Worm (Caenorhabditis elegans): Measurements from ENCODE around the gene srz-60.

DNA sequence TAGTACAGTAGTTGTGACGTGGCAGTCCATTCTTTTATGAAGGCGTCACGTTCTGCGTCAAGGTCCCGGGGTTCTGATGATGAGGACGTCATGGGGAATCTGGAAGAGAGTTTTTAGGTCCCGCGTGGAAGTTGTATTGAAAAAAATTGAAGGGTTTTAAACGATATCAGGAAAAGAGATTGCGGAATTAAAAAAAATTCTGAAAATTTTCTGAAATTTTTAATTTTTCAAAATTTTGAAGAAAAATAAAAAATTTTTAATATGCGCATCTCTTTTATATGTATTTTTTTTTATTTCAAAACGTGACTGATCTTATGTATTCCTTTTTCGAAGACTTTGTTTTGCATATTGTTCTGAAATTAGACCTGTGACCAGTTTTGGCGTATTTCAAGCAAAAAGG, 6.2 kb upstream of the srz-60 start, which contains the start of gene C04C3.6:
- TF ChIP-seq zag-1 (tag; optimal IDR thresholded peaks at IDR 0.05) (no peak), D1046.2 (GFP tag; IDR thresholded peaks at IDR 0.05) (no peak), mxl-2 (GFP tag; conservative IDR thresholded peaks at IDR 0.05) (no peak), mep-1 (tag; optimal IDR thresholded peaks at IDR 0.05) (no peak), skn-1 (tag; optimal IDR thresholded peaks at IDR 0.05) (no peak), ces-1 (GFP tag; optimal IDR thresholded peaks at IDR 0.05) (no peak), pqm-1 (tag; optimal IDR thresholded peaks at IDR 0.05) (no peak), dpl-1 (GFP tag; optimal IDR thresholded peaks at IDR 0.05) (no peak), ama-1 (optimal IDR thresholded peaks at IDR 0.05) (no peak), nhr-6 (tag; optimal IDR thresholded peaks at IDR 0.05) (no peak), unc-39 (tag; optimal IDR thresholded peaks at IDR 0.05) (no peak), unc-62 (GFP tag; optimal IDR thresholded peaks at IDR 0.05 in 1 of 2) (no peak), unc-62 (tag; optimal IDR thresholded peaks at IDR 0.05) (no peak), fos-1 (tag; optimal IDR thresholded peaks at IDR 0.05) (no peak), nhr-11 (tag; optimal IDR thresholded peaks at IDR 0.05) (no peak)
